Fruit fly (Drosophila melanogaster) whole organism, prepupa: ENCODE results near the gene cnir.

Source experiments
- Blimp-1 ChIP-seq: fragments of 200-800 bp; sonication (Bioruptor generic); optimal IDR thresholded peaks from 3 replicates; lab custom pipeline; 2017; ENCODE audit warnings: missing biosample characterization, missing genetic modification characterization, mild to moderate bottlenecking, moderate library complexity, missing genetic modification reagents
- CG11294 ChIP-seq: fragments of 200-800 bp; sonication (Bioruptor generic); IDR thresholded peaks from 2 replicates; pipeline ENCODE4 v1.3.6; 2022; ENCODE audit warnings: missing biosample characterization, missing genetic modification characterization
- CG11762 ChIP-seq: fragments of 200-800 bp; sonication (Bioruptor generic); optimal IDR thresholded peaks from 3 replicates; lab custom pipeline; 2016; ENCODE audit warnings: missing biosample characterization, missing genetic modification characterization; ENCODE audit not compliant: insufficient read depth
- CG11902 ChIP-seq: fragments of 200-800 bp; sonication (Bioruptor generic); optimal IDR thresholded peaks from 3 replicates; lab custom pipeline; 2016; ENCODE audit warnings: missing biosample characterization, missing genetic modification characterization
- CG1621 ChIP-seq: fragments of 200-800 bp; sonication (Bioruptor generic); optimal IDR thresholded peaks from 3 replicates; lab custom pipeline; 2018; ENCODE audit warnings: missing biosample characterization, mild to moderate bottlenecking, missing genetic modification characterization
- CG3032 ChIP-seq: fragments of 200-800 bp; optimal IDR thresholded peaks from 2 replicates; lab custom pipeline; 2019; ENCODE audit warnings: missing biosample characterization, mild to moderate bottlenecking, missing genetic modification characterization, moderate library complexity
- CG31627 ChIP-seq: fragments of 200-800 bp; sonication (Bioruptor generic); optimal IDR thresholded peaks from 3 replicates; lab custom pipeline; 2016; ENCODE audit warnings: missing biosample characterization, missing genetic modification characterization
- CG32006 ChIP-seq: fragments of 200-800 bp; sonication (Bioruptor generic); optimal IDR thresholded peaks from 3 replicates; lab custom pipeline; 2017; ENCODE audit warnings: missing biosample characterization, mild to moderate bottlenecking, missing genetic modification characterization
- CG6163 ChIP-seq: fragments of 200-800 bp; sonication (Bioruptor generic); IDR thresholded peaks from 3 replicates; pipeline ENCODE4 v1.3.6; 2022; ENCODE audit warnings: missing biosample characterization, missing genetic modification characterization
- CG6276 ChIP-seq: fragments of 200-800 bp; sonication (Bioruptor generic); optimal IDR thresholded peaks from 2 replicates; lab custom pipeline; 2017; ENCODE audit warnings: missing biosample characterization, mild to moderate bottlenecking, missing genetic modification characterization
- CG6792 ChIP-seq: fragments of 200-800 bp; sonication (Bioruptor generic); optimal IDR thresholded peaks from 3 replicates; lab custom pipeline; 2016; ENCODE audit warnings: missing biosample characterization, missing genetic modification characterization
- CG6808 ChIP-seq: fragments of 200-800 bp; sonication (Bioruptor generic); optimal IDR thresholded peaks from 3 replicates; lab custom pipeline; 2017; ENCODE audit warnings: missing biosample characterization, missing genetic modification characterization, mild to moderate bottlenecking, moderate library complexity, missing genetic modification reagents
- CG6854 ChIP-seq: fragments of 200-800 bp; sonication (Bioruptor generic); optimal IDR thresholded peaks from 2 replicates; lab custom pipeline; 2017; ENCODE audit warnings: missing biosample characterization, mild to moderate bottlenecking, missing genetic modification characterization
- CG8119 ChIP-seq: fragments of 200-800 bp; sonication (Bioruptor generic); IDR thresholded peaks from 3 replicates; pipeline ENCODE4 v1.3.6; 2022; ENCODE audit warnings: missing biosample characterization, missing genetic modification characterization
- CG8632 ChIP-seq: fragments of 200-800 bp; sonication (Bioruptor generic); optimal IDR thresholded peaks from 3 replicates; lab custom pipeline; 2016; ENCODE audit warnings: missing biosample characterization, missing genetic modification characterization
- Eip75B ChIP-seq: fragments of 200-800 bp; sonication (Bioruptor generic); optimal IDR thresholded peaks from 3 replicates; lab custom pipeline; 2016; ENCODE audit warnings: missing biosample characterization, missing genetic modification characterization
- Eip78C ChIP-seq: fragments of 200-800 bp; sonication (Bioruptor generic); peaks from one replicate; lab custom pipeline; 2016; ENCODE audit warnings: missing biosample characterization, missing genetic modification characterization
- Eip93F ChIP-seq: fragments of 200-800 bp; sonication (Bioruptor generic); optimal IDR thresholded peaks from 2 replicates; lab custom pipeline; 2016; ENCODE audit warnings: missing biosample characterization, mild to moderate bottlenecking, missing genetic modification characterization
- Ets21C ChIP-seq: fragments of 200-800 bp; sonication (Bioruptor generic); optimal IDR thresholded peaks from 3 replicates; lab custom pipeline; 2016; ENCODE audit warnings: missing biosample characterization, missing genetic modification characterization
- Gug ChIP-seq: fragments of 200-800 bp; sonication (Bioruptor generic); IDR thresholded peaks from 2 replicates; pipeline ENCODE4 v1.3.6; 2022; ENCODE audit warnings: missing biosample characterization, missing genetic modification characterization
- Hr4 ChIP-seq: fragments of 200-800 bp; sonication (Bioruptor generic); optimal IDR thresholded peaks from 3 replicates; lab custom pipeline; 2016; ENCODE audit warnings: missing biosample characterization, missing genetic modification characterization
- Lpt ChIP-seq: fragments of 200-800 bp; sonication (Bioruptor generic); optimal IDR thresholded peaks from 3 replicates; lab custom pipeline; 2016; ENCODE audit warnings: missing biosample characterization, missing genetic modification characterization
- OdsH ChIP-seq: fragments of 200-800 bp; sonication (Bioruptor generic); optimal IDR thresholded peaks from 3 replicates; lab custom pipeline; 2016; ENCODE audit warnings: missing biosample characterization, missing genetic modification characterization
- Smox ChIP-seq: fragments of 200-800 bp; sonication (Bioruptor generic); optimal IDR thresholded peaks from 3 replicates; lab custom pipeline; 2016; ENCODE audit warnings: missing biosample characterization, missing genetic modification characterization
- achi ChIP-seq: fragments of 200-800 bp; sonication (Bioruptor generic); optimal IDR thresholded peaks from 3 replicates; lab custom pipeline; 2016; ENCODE audit warnings: missing biosample characterization, missing genetic modification characterization
- acj6 ChIP-seq: fragments of 200-800 bp; sonication (Bioruptor generic); optimal IDR thresholded peaks from 3 replicates; lab custom pipeline; 2016; ENCODE audit warnings: missing biosample characterization, missing genetic modification characterization
- cyc ChIP-seq: fragments of 200-800 bp; sonication (Bioruptor generic); optimal IDR thresholded peaks from 3 replicates; lab custom pipeline; 2016; ENCODE audit warnings: missing biosample characterization, missing genetic modification characterization
- dac ChIP-seq: fragments of 200-800 bp; sonication (Bioruptor generic); optimal IDR thresholded peaks from 2 replicates; lab custom pipeline; 2017; ENCODE audit warnings: missing biosample characterization, mild to moderate bottlenecking, missing genetic modification characterization
- dsx ChIP-seq: fragments of 200-800 bp; optimal IDR thresholded peaks from 3 replicates; lab custom pipeline; 2019; ENCODE audit warnings: missing biosample characterization, mild to moderate bottlenecking, missing genetic modification characterization, moderate library complexity; ENCODE audit not compliant: poor library complexity, severe bottlenecking
- eg ChIP-seq: fragments of 200-800 bp; sonication (Bioruptor generic); IDR thresholded peaks from 3 replicates; pipeline ENCODE4 v1.3.6; 2022; ENCODE audit warnings: missing biosample characterization, missing genetic modification characterization
- esn ChIP-seq: fragments of 200-800 bp; sonication (Bioruptor generic); optimal IDR thresholded peaks from 2 replicates; lab custom pipeline; 2016; ENCODE audit warnings: missing biosample characterization, mild to moderate bottlenecking, missing genetic modification characterization, moderate library complexity
- fd59A ChIP-seq: fragments of 200-800 bp; sonication (Bioruptor generic); optimal IDR thresholded peaks from 2 replicates; lab custom pipeline; 2017; ENCODE audit warnings: missing biosample characterization, mild to moderate bottlenecking, missing genetic modification characterization, missing genetic modification reagents
- fd85E ChIP-seq: fragments of 200-800 bp; sonication (Bioruptor generic); optimal IDR thresholded peaks from 3 replicates; lab custom pipeline; 2016; ENCODE audit warnings: missing biosample characterization, missing genetic modification characterization
- net ChIP-seq: fragments of 200-800 bp; sonication (Bioruptor generic); optimal IDR thresholded peaks from 3 replicates; lab custom pipeline; 2016; ENCODE audit warnings: missing biosample characterization, missing genetic modification characterization
- salr ChIP-seq, 2 experiments: fragments of 200-800 bp; sonication (Bioruptor generic); optimal IDR thresholded peaks; 3 replicates each; lab custom pipeline; 2016 to 2018; ENCODE audit warnings: missing biosample characterization in 2 of 2, missing genetic modification characterization in 2 of 2, mild to moderate bottlenecking in 1 of 2
- spab ChIP-seq: fragments of 200-800 bp; sonication (Bioruptor generic); optimal IDR thresholded peaks from 2 replicates; lab custom pipeline; 2017; ENCODE audit warnings: missing biosample characterization, mild to moderate bottlenecking, missing genetic modification characterization, missing genetic modification reagents
- ss ChIP-seq, 2 experiments: fragments of 200-800 bp; sonication (Bioruptor generic); optimal IDR thresholded peaks; 2 replicates in 1 of 2; 3 replicates in 1 of 2; lab custom pipeline; 2017 to 2018; ENCODE audit warnings: mild to moderate bottlenecking in 2 of 2, missing biosample characterization in 2 of 2, missing genetic modification characterization in 2 of 2, moderate library complexity in 1 of 2
- svp ChIP-seq: fragments of 200-800 bp; sonication (Bioruptor generic); peaks from one replicate; lab custom pipeline; 2016; ENCODE audit warnings: missing biosample characterization, missing genetic modification characterization
- topi ChIP-seq: fragments of 200-800 bp; sonication (Bioruptor generic); optimal IDR thresholded peaks from 3 replicates; lab custom pipeline; 2016; ENCODE audit warnings: missing biosample characterization, missing genetic modification characterization
- vri ChIP-seq: fragments of 200-800 bp; sonication (Bioruptor generic); optimal IDR thresholded peaks from 3 replicates; lab custom pipeline; 2016; ENCODE audit warnings: missing biosample characterization, mild to moderate bottlenecking, missing genetic modification characterization

cnir gene

DNA sequence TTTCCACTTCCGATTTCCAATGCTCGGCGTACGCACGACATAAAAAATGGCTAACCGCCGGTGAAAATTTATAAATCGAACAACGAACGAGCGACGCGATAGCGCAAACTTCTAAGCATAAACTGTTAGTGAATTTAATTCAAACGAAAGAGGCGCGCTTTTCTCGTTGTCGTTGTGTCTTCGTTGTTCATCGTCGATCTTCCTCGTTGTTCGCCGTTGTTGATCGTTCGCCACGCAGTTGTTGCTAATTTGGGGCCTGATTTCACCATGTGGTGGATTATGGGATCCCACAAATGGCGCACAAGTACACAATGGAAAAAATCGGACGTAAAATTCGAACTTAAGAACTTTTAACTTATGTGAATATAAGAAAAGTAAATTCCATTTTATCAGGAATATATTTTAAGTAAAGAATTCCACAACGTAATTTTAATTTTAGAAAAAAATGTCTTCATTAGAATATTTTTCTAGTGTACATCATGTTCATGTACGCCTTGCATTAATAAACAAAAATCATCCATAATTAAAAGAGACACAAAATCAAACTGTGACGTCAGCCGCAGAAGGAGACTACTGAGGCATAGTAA, 46.8 kb upstream of the cnir start (continued):
- peak; percentile 54 for TF ChIP-seq Lpt (GFP tag; lab: Kevin White, UChicago)
- TF ChIP-seq net (GFP tag; lab: Kevin White, UChicago) = peak; percentile 57
- TF ChIP-seq Hr4 (GFP tag; lab: Kevin White, UChicago) = peak; percentile 80
- peak; percentile 42 for TF ChIP-seq acj6 (GFP tag; lab: Kevin White, UChicago)
- TF ChIP-seq salr (GFP tag; optimal IDR thresholded peaks at IDR 0.05; lab: Kevin White, UChicago) = peak in 1 of 2 experiments; percentile 55
- TF ChIP-seq CG8119 (GFP tag; lab: Robert Waterston, UW) = peak; percentile 84
- TF ChIP-seq Gug (GFP tag; lab: Robert Waterston, UW) = peak; percentile 59
- TF ChIP-seq CG32006 = peak; percentile 75
- peak; percentile 82 for TF ChIP-seq svp (GFP tag; lab: Kevin White, UChicago)
- TF ChIP-seq topi (GFP tag; lab: Kevin White, UChicago) = peak; percentile 45
- no peak for TF ChIP-seq spab (GFP tag; lab: Kevin White, UChicago)
- TF ChIP-seq Eip93F = no peak
- peak; percentile 56 for TF ChIP-seq CG6276
- TF ChIP-seq Eip78C = peak; percentile 89
- peak; percentile 38 for TF ChIP-seq Smox (GFP tag; lab: Kevin White, UChicago)
- peak; percentile 4 for TF ChIP-seq Ets21C
- no peak for TF ChIP-seq CG6854 (GFP tag; lab: Kevin White, UChicago)
- peak; percentile 50 for TF ChIP-seq esn (GFP tag; lab: Kevin White, UChicago)
- TF ChIP-seq CG3032 (tag; lab: Kevin White, UChicago) = peak; percentile 36
- peak; percentile 47 for TF ChIP-seq dac (GFP tag; lab: Kevin White, UChicago)
- TF ChIP-seq Blimp-1 (GFP tag; lab: Kevin White, UChicago) = no peak
- TF ChIP-seq, all 60 proteins: peak for 42

DNA sequence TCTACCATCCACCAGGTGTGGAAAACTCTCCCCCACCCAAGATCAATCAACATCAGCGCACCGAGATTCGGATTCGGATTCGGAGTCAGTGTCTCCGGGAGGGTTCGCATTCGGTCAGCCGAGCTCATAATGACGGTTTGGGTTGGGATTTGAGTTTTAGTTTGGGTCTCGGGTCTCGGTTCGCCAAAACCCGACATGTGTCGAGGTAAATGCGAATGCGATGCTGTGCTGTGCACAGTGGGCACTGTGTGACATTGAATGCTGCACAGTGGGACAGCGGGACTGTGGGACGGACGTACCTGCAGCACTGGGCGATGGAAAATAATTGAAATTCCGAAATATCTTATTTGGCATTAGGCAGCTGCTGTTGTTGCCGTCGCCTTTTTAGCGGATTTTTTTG, 43.9 kb upstream of the cnir start:
- TF ChIP-seq vri (GFP tag; lab: Kevin White, UChicago) = no peak
- TF ChIP-seq Eip75B (GFP tag; lab: Kevin White, UChicago) = no peak
- TF ChIP-seq net (GFP tag; lab: Kevin White, UChicago) = no peak
- peak; percentile 24; the same call in 1 of the 3 replicates for TF ChIP-seq CG8119 (GFP tag; lab: Robert Waterston, UW)
- peak; percentile 44; the same call in 1 of the 3 replicates for TF ChIP-seq CG6163 (GFP tag; lab: Robert Waterston, UW)
- no peak for TF ChIP-seq fd85E (GFP tag; lab: Kevin White, UChicago)
- peak; percentile 29; the same call in 1 of the 3 replicates for TF ChIP-seq eg (GFP tag; lab: Robert Waterston, UW)
- TF ChIP-seq CG32006 = peak; percentile 34
- no peak for TF ChIP-seq CG8632 (GFP tag; lab: Kevin White, UChicago)
- no peak for TF ChIP-seq dac (GFP tag; lab: Kevin White, UChicago)
- no peak for TF ChIP-seq fd59A
- no peak for TF ChIP-seq achi (GFP tag; lab: Kevin White, UChicago)
- TF ChIP-seq Hr4 (GFP tag; lab: Kevin White, UChicago) = peak; percentile 41
- TF ChIP-seq dsx (GFP tag; lab: Kevin White, UChicago) = no peak

DNA sequence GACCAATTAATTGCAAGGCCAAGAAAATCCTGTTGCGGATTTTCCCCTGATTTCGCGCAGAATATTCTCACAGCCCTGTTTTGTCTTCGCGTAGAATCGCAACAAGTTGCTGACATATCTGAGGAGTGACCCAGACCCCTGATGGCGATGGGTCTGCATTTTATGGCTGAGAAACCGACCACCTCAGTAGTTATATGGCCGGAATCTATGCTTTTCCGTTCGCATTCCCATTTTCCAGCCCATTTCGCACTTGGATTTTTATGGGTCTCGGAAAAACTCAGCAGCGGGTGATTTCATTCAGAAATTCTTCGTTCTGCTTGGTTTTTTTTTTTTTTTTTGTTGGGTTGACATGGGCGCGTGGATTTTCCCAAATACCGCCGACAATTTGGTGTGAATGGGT, 43.3 kb upstream of the cnir start:
- TF ChIP-seq CG6276 (no peak), Blimp-1 (GFP tag; lab: Kevin White, UChicago) (no peak), spab (GFP tag; lab: Kevin White, UChicago) (no peak), OdsH (GFP tag; lab: Kevin White, UChicago) (no peak), CG32006 (no peak), CG1621 (tag; lab: Kevin White, UChicago) (no peak), Hr4 (GFP tag; lab: Kevin White, UChicago) (no peak), CG31627 (GFP tag; lab: Kevin White, UChicago) (no peak), CG11762 (GFP tag; lab: Kevin White, UChicago) (no peak), CG11902 (GFP tag; lab: Kevin White, UChicago) (no peak), CG11294 (GFP tag; lab: Robert Waterston, UW) (no peak), cyc (no peak), CG6808 (GFP tag; lab: Kevin White, UChicago) (no peak), CG6792 (GFP tag; lab: Kevin White, UChicago) (no peak), dsx (GFP tag; lab: Kevin White, UChicago) (no peak), Eip75B (GFP tag; lab: Kevin White, UChicago) (no peak), ss (GFP tag; optimal IDR thresholded peaks at IDR 0.05; lab: Kevin White, UChicago) (no peak), vri (GFP tag; lab: Kevin White, UChicago) (no peak), Ets21C (no peak)
